Fruit fly (Drosophila melanogaster): ENCODE measurements around the gene CG34041.

- TF ChIP-seq pan (optimal IDR thresholded peaks at IDR 0.05): no peak
- no peak for TF ChIP-seq Myc (optimal IDR thresholded peaks at IDR 0.05)
- no peak for TF ChIP-seq Dfd (GFP tag; optimal IDR thresholded peaks at IDR 0.05)
- TF ChIP-seq usp (GFP tag; optimal IDR thresholded peaks at IDR 0.05): no peak
- TF ChIP-seq Hnf4 (GFP tag; optimal IDR thresholded peaks at IDR 0.05): no peak
- no peak for TF ChIP-seq h (GFP tag; optimal IDR thresholded peaks at IDR 0.05)
- TF ChIP-seq jim (GFP tag; optimal IDR thresholded peaks at IDR 0.05): no peak
- no peak for TF ChIP-seq psq (GFP tag; optimal IDR thresholded peaks at IDR 0.05)
- no peak for TF ChIP-seq Rel (GFP tag; optimal IDR thresholded peaks at IDR 0.05)
- peak; percentile 30 for TF ChIP-seq Rel (tag; optimal IDR thresholded peaks at IDR 0.05)
- TF ChIP-seq Mio (GFP tag; optimal IDR thresholded peaks at IDR 0.05): no peak
- TF ChIP-seq foxo (GFP tag; optimal IDR thresholded peaks at IDR 0.05): no peak
- no peak for TF ChIP-seq Hr78 (GFP tag; optimal IDR thresholded peaks at IDR 0.05)
- TF ChIP-seq woc (GFP tag; optimal IDR thresholded peaks at IDR 0.05): no peak
These were observed 47.6 kb upstream of the CG34041 start for dm6 chr3R:30460187-30460586.
